Worm (Caenorhabditis elegans): ENCODE measurements around the gene cwp-5.
A peak's percentile ranks its signal among the peaks of the same experiment; 100 is the strongest.

Gene cwp-5

ce11 chrX:13141440-13141839 lies 48.3 kb downstream of the cwp-5 start, which contains the start of gene F09A5.3 (continued):
- TF ChIP-seq egl-27 (tag; optimal IDR thresholded peaks at IDR 0.05) (no peak), aha-1 (tag; optimal IDR thresholded peaks at IDR 0.05) (no peak), unc-98 (GFP tag; IDR thresholded peaks at IDR 0.05) (no peak), grh-1 (GFP tag; IDR thresholded peaks at IDR 0.05) (peak; percentile 61), pax-3 (tag; optimal IDR thresholded peaks at IDR 0.05) (no peak), sox-4 (tag; optimal IDR thresholded peaks at IDR 0.05) (no peak), blmp-1 (tag; optimal IDR thresholded peaks at IDR 0.05) (peak; percentile 88), elt-2 (tag; optimal IDR thresholded peaks at IDR 0.05) (no peak), rnt-1 (tag; optimal IDR thresholded peaks at IDR 0.05) (peak; percentile 57), unc-130 (tag; optimal IDR thresholded peaks at IDR 0.05) (peak; percentile 41), hpl-2 (GFP tag; optimal IDR thresholded peaks at IDR 0.05) (no peak), irx-1 (tag; optimal IDR thresholded peaks at IDR 0.05) (peak; percentile 30)

- TF ChIP-seq fkh-4 (tag; optimal IDR thresholded peaks at IDR 0.05; ENCODE audit: borderline replicate concordance) (no peak), alr-1 (tag; optimal IDR thresholded peaks at IDR 0.05; ENCODE audit: borderline replicate concordance) (no peak), unc-98 (GFP tag; IDR thresholded peaks at IDR 0.05) (no peak), aha-1 (tag; optimal IDR thresholded peaks at IDR 0.05) (no peak), nhr-11 (tag; optimal IDR thresholded peaks at IDR 0.05) (no peak), ceh-88 (GFP tag; IDR thresholded peaks at IDR 0.05) (no peak), elt-3 (tag; optimal IDR thresholded peaks at IDR 0.05) (no peak), nhr-20 (tag; optimal IDR thresholded peaks at IDR 0.05) (no peak), unc-62 (GFP tag; optimal IDR thresholded peaks at IDR 0.05) (no peak), ztf-4 (tag; optimal IDR thresholded peaks at IDR 0.05) (no peak), grh-1 (GFP tag; IDR thresholded peaks at IDR 0.05) (no peak), unc-130 (tag; optimal IDR thresholded peaks at IDR 0.05) (no peak), nhr-76 (tag; optimal IDR thresholded peaks at IDR 0.05) (no peak), lin-13 (GFP tag; optimal IDR thresholded peaks at IDR 0.05) (no peak), fos-1 (tag; optimal IDR thresholded peaks at IDR 0.05) (no peak), nhr-84 (tag; optimal IDR thresholded peaks at IDR 0.05) (no peak), hpl-2 (GFP tag; optimal IDR thresholded peaks at IDR 0.05) (no peak), ama-1 (optimal IDR thresholded peaks at IDR 0.05) (no peak)
These were observed 50.3 kb downstream of the cwp-5 start, which contains the start of gene ttr-34 for ce11 chrX:13139493-13139892. ttr-34 (plus strand) TSS chrX:13139793.

- TF ChIP-seq ces-1 (GFP tag; optimal IDR thresholded peaks at IDR 0.05) (no peak), elt-2 (tag; optimal IDR thresholded peaks at IDR 0.05) (peak; percentile 27)
These were observed 55.0 kb downstream of the cwp-5 start, which contains the start of gene F09A5.2 for ce11 chrX:13134807-13135206. F09A5.2 (plus strand) TSS chrX:13135107.

Measured in whole organism, L1 larva.